Worm (Caenorhabditis elegans): ENCODE data around the gene Y57G11C.22.
"Not testable (repeated sequence)": the region's sequence is repeated elsewhere in the genome, so short reads cannot be mapped to it uniquely, and the experiment has no call there.

DNA sequence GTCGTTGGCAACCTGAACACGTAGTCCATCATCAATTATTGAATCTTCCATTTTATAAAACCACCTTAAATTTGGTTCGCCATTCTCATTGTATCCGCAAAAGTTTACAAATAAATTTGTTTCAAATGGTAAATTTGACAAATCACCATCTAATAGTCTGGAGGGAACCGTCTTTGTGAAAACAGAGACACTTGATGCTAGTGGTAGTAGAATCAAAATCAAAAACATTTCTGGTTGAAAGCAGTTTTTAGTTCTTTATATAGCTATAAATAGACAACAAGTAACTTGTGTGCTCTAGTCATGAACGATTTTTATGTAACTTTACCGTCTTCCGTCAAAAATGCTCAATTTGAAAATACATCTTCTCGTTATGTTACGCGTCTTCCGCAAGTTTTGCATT is 6.1 kb downstream of the Y57G11C.22 start, which contains the start of gene Y57G11C.20:
- TF ChIP-seq ceh-36 (tag; optimal IDR thresholded peaks at IDR 0.05); ama-1 (optimal IDR thresholded peaks at IDR 0.05); flt-1 (GFP tag; IDR thresholded peaks at IDR 0.05): not testable (repeated sequence)
